Worm (Caenorhabditis elegans) whole organism, young adult: ENCODE data around the gene str-246.

Source experiments
- F10E7.11 ChIP-seq: sonication (generic microtip); optimal IDR thresholded peaks from 2 replicates; lab custom pipeline; 2017; ENCODE audit warnings: mild to moderate bottlenecking, missing genetic modification characterization, moderate library complexity, missing compliant biosample characterization
- F22D6.2 ChIP-seq: sonication (generic microtip); optimal IDR thresholded peaks from 2 replicates; lab custom pipeline; 2016; ENCODE audit warnings: mild to moderate bottlenecking, missing genetic modification characterization, missing compliant biosample characterization
- F33H1.4 ChIP-seq: fragments of 200-800 bp; sonication (Bioruptor generic); IDR thresholded peaks from 2 replicates; pipeline ENCODE4 v1.3.6; 2022; ENCODE audit warnings: missing genetic modification reagents, missing genetic modification characterization, missing compliant biosample characterization
- F37B4.10 ChIP-seq: fragments of 200-800 bp; sonication (Bioruptor generic); IDR thresholded peaks from 2 replicates; pipeline ENCODE4 v1.3.6; 2022; ENCODE audit warnings: missing genetic modification characterization, missing compliant biosample characterization
- F39B2.1 ChIP-seq: fragments of 200-800 bp; sonication (Bioruptor generic); IDR thresholded peaks from 2 replicates; pipeline ENCODE4 v1.3.6; 2022; ENCODE audit warnings: missing genetic modification reagents, missing genetic modification characterization, missing compliant biosample characterization
- F55B11.4 ChIP-seq: sonication (generic microtip); optimal IDR thresholded peaks from 2 replicates; lab custom pipeline; 2016; ENCODE audit warnings: missing compliant biosample characterization, missing genetic modification characterization, borderline replicate concordance; ENCODE audit not compliant: insufficient read depth
- F57A8.1 ChIP-seq: fragments of 200-800 bp; sonication (Bioruptor generic); optimal IDR thresholded peaks from 2 replicates; lab custom pipeline; 2018; ENCODE audit warnings: mild to moderate bottlenecking, missing genetic modification characterization, moderate library complexity, missing compliant biosample characterization
- F57C9.4 ChIP-seq: sonication (generic microtip); optimal IDR thresholded peaks from 2 replicates; lab custom pipeline; 2017; ENCODE audit warnings: mild to moderate bottlenecking, missing genetic modification characterization, missing compliant biosample characterization
- Y53G8AR.9 ChIP-seq: fragments of 200-800 bp; sonication (Bioruptor generic); conservative IDR thresholded peaks from 2 replicates; pipeline ENCODE4 v1.3.6; 2022; ENCODE audit warnings: missing genetic modification reagents, missing genetic modification characterization, missing compliant biosample characterization
- Y56A3A.18 ChIP-seq: fragments of 200-800 bp; sonication (Bioruptor generic); IDR thresholded peaks from 2 replicates; pipeline ENCODE4 v1.3.6; 2022; ENCODE audit warnings: missing genetic modification reagents, missing genetic modification characterization, missing compliant biosample characterization
- Y79H2A.3 ChIP-seq: fragments of 200-800 bp; sonication (Bioruptor generic); conservative IDR thresholded peaks from 2 replicates; pipeline ENCODE4 v1.3.6; 2022; ENCODE audit warnings: missing genetic modification reagents, missing genetic modification characterization, missing compliant biosample characterization
- Y95B8A.8 ChIP-seq: fragments of 200-800 bp; sonication (Bioruptor generic); IDR thresholded peaks from 2 replicates; pipeline ENCODE4 v1.3.6; 2022; ENCODE audit warnings: missing genetic modification reagents, missing genetic modification characterization, missing compliant biosample characterization
- ZK185.1 ChIP-seq: sonication (generic microtip); optimal IDR thresholded peaks from 2 replicates; lab custom pipeline; 2016; ENCODE audit warnings: mild to moderate bottlenecking, missing genetic modification characterization, missing compliant biosample characterization; ENCODE audit not compliant: poor library complexity, severe bottlenecking
- athp-1 ChIP-seq: sonication (generic microtip); optimal IDR thresholded peaks from 2 replicates; lab custom pipeline; 2017; ENCODE audit warnings: mild to moderate bottlenecking, missing genetic modification characterization, missing compliant biosample characterization
- bed-1 ChIP-seq: fragments of 200-800 bp; sonication (Bioruptor generic); IDR thresholded peaks from 2 replicates; pipeline ENCODE4 v1.3.6; 2022; ENCODE audit warnings: missing genetic modification reagents, missing genetic modification characterization, missing compliant biosample characterization
- cebp-1 ChIP-seq, 2 experiments: fragments of 200-800 bp in 1 of 2; sonication (Bioruptor generic) in 1 of 2; sonication (generic microtip) in 1 of 2; IDR thresholded peaks in 1 of 2; optimal IDR thresholded peaks in 1 of 2; 2 replicates each; pipeline versions ENCODE4 v1.3.6 to Lab custom; 2017 to 2022; ENCODE audit warnings: missing compliant biosample characterization in 2 of 2, missing genetic modification characterization in 2 of 2, mild to moderate bottlenecking in 1 of 2, missing genetic modification reagents in 1 of 2, moderate library complexity in 1 of 2
- cebp-2 ChIP-seq: fragments of 200-800 bp; sonication (Bioruptor generic); IDR thresholded peaks from 2 replicates; pipeline ENCODE4 v1.3.6; 2022; ENCODE audit warnings: missing genetic modification characterization, missing compliant biosample characterization
- ceh-27 ChIP-seq: fragments of 200-800 bp; sonication (Bioruptor generic); optimal IDR thresholded peaks from 2 replicates; lab custom pipeline; 2018; ENCODE audit warnings: mild to moderate bottlenecking, missing genetic modification characterization, moderate library complexity, missing compliant biosample characterization
- ceh-58 ChIP-seq: fragments of 200-800 bp; sonication (Bioruptor generic); IDR thresholded peaks from 2 replicates; pipeline ENCODE4 v1.3.6; 2022; ENCODE audit warnings: missing genetic modification characterization, missing compliant biosample characterization
- ceh-79 ChIP-seq: sonication (generic microtip); optimal IDR thresholded peaks from 2 replicates; lab custom pipeline; 2017; ENCODE audit warnings: mild to moderate bottlenecking, missing genetic modification characterization, missing compliant biosample characterization
- ceh-91 ChIP-seq: fragments of 200-800 bp; sonication (Bioruptor generic); IDR thresholded peaks from 2 replicates; pipeline ENCODE4 v1.3.6; 2022; ENCODE audit warnings: missing genetic modification reagents, missing genetic modification characterization, missing compliant biosample characterization
- dox-1 ChIP-seq: fragments of 200-800 bp; sonication (Bioruptor generic); IDR thresholded peaks from 2 replicates; pipeline ENCODE4 v1.3.6; 2022; ENCODE audit warnings: missing genetic modification reagents, missing genetic modification characterization, missing compliant biosample characterization
- fkh-3 ChIP-seq: sonication (generic microtip); optimal IDR thresholded peaks from 2 replicates; lab custom pipeline; 2016; ENCODE audit warnings: mild to moderate bottlenecking, missing genetic modification characterization, missing compliant biosample characterization
- hlh-12 ChIP-seq: sonication (generic microtip); optimal IDR thresholded peaks from 2 replicates; lab custom pipeline; 2016; ENCODE audit warnings: missing genetic modification characterization, missing compliant biosample characterization
- hmg-1.2 ChIP-seq: fragments of 200-800 bp; sonication (Bioruptor generic); IDR thresholded peaks from 2 replicates; pipeline ENCODE4 v1.3.6; 2022; ENCODE audit warnings: missing genetic modification reagents, missing genetic modification characterization, missing compliant biosample characterization
- hrde-1 ChIP-seq: sonication (generic microtip); optimal IDR thresholded peaks from 2 replicates; lab custom pipeline; 2016; ENCODE audit warnings: missing genetic modification characterization, mild to moderate bottlenecking, missing compliant biosample characterization, moderate library complexity, missing genotype, missing genetic modification reagents, borderline replicate concordance
- let-526 ChIP-seq: fragments of 200-800 bp; sonication (Bioruptor generic); IDR thresholded peaks from 2 replicates; pipeline ENCODE4 v1.3.6; 2022; ENCODE audit warnings: missing genetic modification reagents, missing genetic modification characterization, missing compliant biosample characterization
- lin-40 ChIP-seq: sonication (generic microtip); optimal IDR thresholded peaks from 2 replicates; lab custom pipeline; 2016; ENCODE audit warnings: missing genetic modification characterization, mild to moderate bottlenecking, missing compliant biosample characterization, missing genotype, missing genetic modification reagents
- madf-8 ChIP-seq: fragments of 200-800 bp; sonication (Bioruptor generic); conservative IDR thresholded peaks from 2 replicates; pipeline ENCODE4 v1.3.6; 2022; ENCODE audit warnings: missing genetic modification reagents, missing genetic modification characterization, missing compliant biosample characterization
- mcd-1 ChIP-seq: fragments of 200-800 bp; sonication (Bioruptor generic); IDR thresholded peaks from 2 replicates; pipeline ENCODE4 v1.3.6; 2022; ENCODE audit warnings: missing genetic modification reagents, missing genetic modification characterization, missing compliant biosample characterization
- nfya-1 ChIP-seq: sonication (generic microtip); optimal IDR thresholded peaks from 2 replicates; lab custom pipeline; 2017; ENCODE audit warnings: antibody characterized with exemption, missing compliant biosample characterization, missing genetic modification characterization, borderline replicate concordance; ENCODE audit not compliant: insufficient read depth
- nfya-2 ChIP-seq: fragments of 200-800 bp; sonication (Bioruptor generic); IDR thresholded peaks from 2 replicates; pipeline ENCODE4 v1.3.6; 2022; ENCODE audit warnings: missing genetic modification reagents, missing genetic modification characterization, missing compliant biosample characterization
- nhr-120 ChIP-seq: fragments of 200-800 bp; sonication (Bioruptor generic); IDR thresholded peaks from 2 replicates; pipeline ENCODE4 v1.3.6; 2022; ENCODE audit warnings: missing genetic modification characterization, missing compliant biosample characterization
- nhr-179 ChIP-seq: sonication (generic microtip); optimal IDR thresholded peaks from 2 replicates; lab custom pipeline; 2016; ENCODE audit warnings: mild to moderate bottlenecking, missing genetic modification characterization, missing compliant biosample characterization
- nhr-27 ChIP-seq: fragments of 200-800 bp; sonication (Bioruptor generic); optimal IDR thresholded peaks from 2 replicates; lab custom pipeline; 2018; ENCODE audit warnings: mild to moderate bottlenecking, missing genetic modification characterization, moderate library complexity, missing compliant biosample characterization
- rec-8 ChIP-seq, 2 experiments: sonication (generic microtip); optimal IDR thresholded peaks; 2 replicates each; lab custom pipeline; 2016; ENCODE audit warnings: mild to moderate bottlenecking in 2 of 2, missing genetic modification characterization in 2 of 2, missing genetic modification reagents in 2 of 2, missing genotype in 2 of 2, missing biosample characterization in 1 of 2, missing compliant biosample characterization in 1 of 2, moderate library complexity in 1 of 2
- sdz-38 ChIP-seq: sonication (generic microtip); optimal IDR thresholded peaks from 2 replicates; lab custom pipeline; 2016; ENCODE audit warnings: missing genotype, missing genetic modification characterization, missing compliant biosample characterization
- snpc-1.1 ChIP-seq: sonication (generic microtip); optimal IDR thresholded peaks from 2 replicates; lab custom pipeline; 2017; ENCODE audit warnings: missing genetic modification characterization, mild to moderate bottlenecking, missing compliant biosample characterization, antibody characterized with exemption, moderate library complexity, missing genotype, missing genetic modification reagents; ENCODE audit not compliant: insufficient read depth
- snpc-1.3 ChIP-seq: sonication (generic microtip); optimal IDR thresholded peaks from 2 replicates; lab custom pipeline; 2017; ENCODE audit warnings: missing genetic modification characterization, mild to moderate bottlenecking, missing compliant biosample characterization, antibody characterized with exemption, moderate library complexity, missing genotype, missing genetic modification reagents; ENCODE audit not compliant: insufficient read depth
- snpc-3.4 ChIP-seq: sonication (generic microtip); optimal IDR thresholded peaks from 2 replicates; lab custom pipeline; 2017; ENCODE audit warnings: missing genetic modification characterization, mild to moderate bottlenecking, missing compliant biosample characterization, antibody characterized with exemption, moderate library complexity, missing genotype, missing genetic modification reagents
- snpc-4 ChIP-seq, 5 experiments: fragments of 150-350 bp in 1 of 5; sonication (generic microtip) in 4 of 5; optimal IDR thresholded peaks; 2 replicates each; lab custom pipeline; 2014 to 2018; ENCODE audit warnings: missing genetic modification characterization in 5 of 5, missing biosample characterization in 3 of 5, antibody characterized with exemption in 2 of 5, mild to moderate bottlenecking in 2 of 5, missing compliant biosample characterization in 2 of 5, missing genotype in 2 of 5, moderate library complexity in 2 of 5, missing genetic modification reagents in 1 of 5
- somi-1 ChIP-seq: fragments of 200-800 bp; sonication (Bioruptor generic); optimal IDR thresholded peaks from 2 replicates; lab custom pipeline; 2018; ENCODE audit warnings: mild to moderate bottlenecking, missing genetic modification characterization, missing compliant biosample characterization
- unc-130 ChIP-seq: sonication (generic microtip); optimal IDR thresholded peaks from 2 replicates; lab custom pipeline; 2016; ENCODE audit warnings: missing genetic modification reagents, missing genetic modification characterization, missing compliant biosample characterization
- zfh-2 ChIP-seq: fragments of 200-800 bp; sonication (Bioruptor generic); conservative IDR thresholded peaks from 2 replicates; pipeline ENCODE4 v1.3.6; 2022; ENCODE audit warnings: missing genetic modification reagents, missing genetic modification characterization, missing compliant biosample characterization
- ztf-26 ChIP-seq: sonication (generic microtip); optimal IDR thresholded peaks from 2 replicates; lab custom pipeline; 2017; ENCODE audit warnings: missing genetic modification characterization, missing compliant biosample characterization

The str-246 gene

DNA sequence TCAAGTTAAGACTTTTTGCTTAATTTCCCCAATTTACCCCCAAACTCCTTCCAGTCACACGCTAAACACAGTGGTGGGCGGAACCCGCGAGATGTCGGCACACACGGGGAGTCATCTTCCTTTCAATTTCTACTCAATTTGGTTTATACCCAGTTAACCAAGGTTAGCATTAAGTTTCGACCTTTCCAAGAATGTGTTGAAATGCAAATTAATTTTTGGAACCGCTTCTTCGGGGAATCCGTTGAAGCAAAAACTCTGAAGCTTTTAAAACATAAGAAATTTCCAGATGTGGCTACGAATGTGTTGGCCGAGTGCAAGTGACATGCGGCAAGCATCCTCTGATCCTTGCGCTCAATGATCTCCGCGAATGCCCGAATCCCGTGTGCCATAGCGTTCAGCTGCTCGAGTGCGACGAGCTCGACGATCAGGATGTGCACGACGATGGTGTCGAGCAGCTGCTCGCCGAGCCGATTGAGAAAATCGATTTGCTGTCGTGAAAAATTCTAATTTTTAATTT lies 13.4 kb downstream of the str-246 start (continued):
- peak; percentile 77 for TF ChIP-seq athp-1 (tag; lab: Kevin White, UChicago)
- TF ChIP-seq Y95B8A.8 = peak; percentile 61; the same call in 1 of the 2 replicates
- TF ChIP-seq F22D6.2 = no peak
- TF ChIP-seq cebp-1 (GFP tag; IDR thresholded peaks at IDR 0.05; lab: Robert Waterston, UW) = no peak
- TF ChIP-seq cebp-1 (tag; optimal IDR thresholded peaks at IDR 0.05; lab: Kevin White, UChicago) = peak; percentile 47
- TF ChIP-seq somi-1 = no peak
- no peak for TF ChIP-seq ztf-26 (tag; lab: Kevin White, UChicago)
- peak; percentile 74 for TF ChIP-seq mcd-1 (GFP tag; lab: Robert Waterston, UW)
- no peak for TF ChIP-seq F55B11.4 (tag; lab: Kevin White, UChicago)
- TF ChIP-seq unc-130 (GFP tag; lab: Kevin White, UChicago) = no peak
- TF ChIP-seq nhr-179 (tag; lab: Kevin White, UChicago) = no peak
- TF ChIP-seq hlh-12 (tag; lab: Kevin White, UChicago) = no peak
- TF ChIP-seq let-526 (GFP tag; lab: Robert Waterston, UW) = no peak
- 0 out of 2 replicates have a peak, but pooled peaks have one; percentile 52 for TF ChIP-seq ceh-58 (GFP tag; lab: Robert Waterston, UW)
- no peak for TF ChIP-seq ceh-27
- TF ChIP-seq F39B2.1 = no peak
- peak; percentile 53 for TF ChIP-seq fkh-3
- TF ChIP-seq sdz-38 = no peak
- TF ChIP-seq rec-8 (tag; optimal IDR thresholded peaks at IDR 0.05; lab: Kevin White, UChicago) = peak; percentile 11 to 65
- 0 out of 2 replicates have a peak, but pooled peaks have one; percentile 66 for TF ChIP-seq cebp-2 (GFP tag; lab: Robert Waterston, UW)
- no peak for TF ChIP-seq nhr-120 (GFP tag; lab: Robert Waterston, UW)
- TF ChIP-seq bed-1 (GFP tag; lab: Robert Waterston, UW) = 0 out of 2 replicates have a peak, but pooled peaks have one; percentile 73
- TF ChIP-seq snpc-4 (GFP tag; optimal IDR thresholded peaks at IDR 0.05; lab: Kevin White, UChicago) = peak; percentile 95
- peak; percentile 93 to 99 (median 96) for TF ChIP-seq snpc-4 (tag; optimal IDR thresholded peaks at IDR 0.05; lab: Kevin White, UChicago)
- peak; percentile 1 for TF ChIP-seq F57C9.4 (tag; lab: Kevin White, UChicago)
- peak; percentile 40 for TF ChIP-seq ZK185.1
- TF ChIP-seq ceh-91 (GFP tag; lab: Robert Waterston, UW) = peak; percentile 37; the same call in 1 of the 2 replicates
- TF ChIP-seq hrde-1 (tag; lab: Kevin White, UChicago) = peak; percentile 83
- no peak for TF ChIP-seq nfya-1 (tag; lab: Kevin White, UChicago)
- no peak for TF ChIP-seq Y56A3A.18
- TF ChIP-seq snpc-1.1 (tag; lab: Kevin White, UChicago) = peak; percentile 98
- TF ChIP-seq snpc-1.3 (tag; lab: Kevin White, UChicago) = peak; percentile 93
- TF ChIP-seq F57A8.1 (GFP tag; lab: Kevin White, UChicago) = peak; percentile 5
- peak; percentile 90 for TF ChIP-seq F10E7.11
- no peak for TF ChIP-seq Y79H2A.3
- TF ChIP-seq madf-8 (GFP tag; lab: Robert Waterston, UW) = peak; percentile 37
- peak; percentile 69 for TF ChIP-seq dox-1 (GFP tag; lab: Robert Waterston, UW)
- TF ChIP-seq hmg-1.2 (GFP tag; lab: Robert Waterston, UW) = peak; percentile 92
- peak; percentile 81 for TF ChIP-seq zfh-2 (GFP tag; lab: Robert Waterston, UW)
- TF ChIP-seq Y53G8AR.9 (GFP tag; lab: Robert Waterston, UW) = peak; percentile 86; the same call in 1 of the 2 replicates
- peak; percentile 50 for TF ChIP-seq F33H1.4
- TF ChIP-seq nfya-2 = 0 out of 2 replicates have a peak, but pooled peaks have one; percentile 14
- peak; percentile 97 for TF ChIP-seq snpc-3.4 (tag; lab: Kevin White, UChicago)
- TF ChIP-seq lin-40 = no peak
- TF ChIP-seq nhr-27 (tag; lab: Kevin White, UChicago) = peak; percentile 64
- TF ChIP-seq ceh-79 (tag; lab: Kevin White, UChicago) = peak; percentile 31
- 0 out of 2 replicates have a peak, but pooled peaks have one; percentile 7 for TF ChIP-seq F37B4.10 (GFP tag; lab: Robert Waterston, UW)
